Worm (Caenorhabditis elegans): ENCODE results near the gene scvp-1.

- no peak for TF ChIP-seq ama-1 (optimal IDR thresholded peaks at IDR 0.05)
- no peak for TF ChIP-seq aly-1 (tag; optimal IDR thresholded peaks at IDR 0.05)
- no peak for TF ChIP-seq ets-7 (tag; optimal IDR thresholded peaks at IDR 0.05)
These were observed 9.5 kb upstream of the scvp-1 start for ce11 chrV:10940571-10940991.

Data from whole organism, early embryonic.